Worm (Caenorhabditis elegans) whole organism, late embryonic: ENCODE data around the gene F11A5.15.

ENCODE experiments used
- elt-4 ChIP-seq: sonication (generic microtip); optimal IDR thresholded peaks from 2 replicates; lab custom pipeline; 2016; ENCODE audit warnings: missing genetic modification characterization, missing compliant biosample characterization
- pqm-1 ChIP-seq: sonication (generic microtip); optimal IDR thresholded peaks from 2 replicates; lab custom pipeline; 2016; ENCODE audit warnings: missing genetic modification characterization, missing compliant biosample characterization

DNA sequence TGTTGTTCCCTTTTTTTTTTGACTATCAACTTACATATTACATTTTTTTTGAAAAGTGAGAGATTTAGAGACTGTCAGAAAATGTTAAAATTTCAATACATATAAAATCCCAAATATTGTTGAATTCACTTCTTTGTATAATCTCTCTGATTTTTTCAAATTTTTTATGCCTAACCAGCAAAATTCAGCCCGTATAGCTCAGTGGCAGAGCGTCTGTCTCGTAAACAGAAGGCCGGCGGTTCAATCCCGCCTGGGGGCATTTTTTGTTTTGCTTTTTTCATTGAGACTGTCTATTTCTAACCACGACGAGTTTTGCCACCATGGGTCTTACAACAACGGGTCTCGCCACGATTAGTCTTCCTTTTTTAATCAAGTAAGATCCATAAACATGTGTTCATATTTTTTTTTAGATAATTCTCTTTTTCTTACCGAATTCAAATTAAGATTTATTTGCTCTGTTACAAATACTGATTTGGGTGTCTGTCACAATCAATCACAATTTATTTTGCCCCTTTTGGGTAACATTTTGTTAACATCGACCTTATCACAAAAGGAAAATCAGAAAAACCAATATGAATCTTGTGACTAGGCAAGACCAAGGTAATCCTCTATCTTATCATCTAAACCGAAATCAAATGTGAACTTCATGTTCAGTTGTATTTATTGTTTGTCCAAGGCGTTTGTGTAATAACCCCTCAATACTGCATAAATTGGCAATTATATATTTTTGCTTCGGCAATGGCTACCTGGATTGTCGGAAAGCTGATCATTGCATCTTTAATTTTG, 743 bp upstream of the F11A5.15 start, which contains the start of gene glc-1:
- TF ChIP-seq elt-4 (tag; lab: Kevin White, UChicago) (no peak), pqm-1 (no peak)
